Fruit fly (Drosophila melanogaster) whole organism, embryonic: Measurements from ENCODE around the gene CG46434.

ENCODE experiments used
- Asciz ChIP-seq: fragments of 200-800 bp; sonication (Bioruptor generic); optimal IDR thresholded peaks from 2 replicates; lab custom pipeline; 2017; ENCODE audit warnings: missing biosample characterization, mild to moderate bottlenecking, missing genetic modification characterization, missing genetic modification reagents
- CG1024 ChIP-seq: fragments of 200-800 bp; sonication (Bioruptor generic); IDR thresholded peaks from 2 replicates; pipeline ENCODE4 v1.3.6; 2022; ENCODE audit warnings: missing biosample characterization, missing genetic modification characterization
- CG10321 ChIP-seq: fragments of 200-800 bp; sonication (Bioruptor generic); IDR thresholded peaks from 2 replicates; pipeline ENCODE4 v1.3.6; 2022; ENCODE audit warnings: missing biosample characterization, missing genetic modification characterization
- CG11504 ChIP-seq: fragments of 200-800 bp; sonication (Bioruptor generic); optimal IDR thresholded peaks from 3 replicates; lab custom pipeline; 2019; ENCODE audit warnings: missing biosample characterization, mild to moderate bottlenecking, missing genetic modification characterization, moderate library complexity
- CG12071 ChIP-seq: fragments of 200-800 bp; sonication (Bioruptor generic); optimal IDR thresholded peaks from 3 replicates; lab custom pipeline; 2018; ENCODE audit warnings: missing biosample characterization, mild to moderate bottlenecking, missing genetic modification characterization
- CG12391 ChIP-seq: fragments of 200-800 bp; sonication (Bioruptor generic); optimal IDR thresholded peaks from 3 replicates; lab custom pipeline; 2018; ENCODE audit warnings: missing biosample characterization, mild to moderate bottlenecking, missing genetic modification characterization, moderate library complexity
- CG14050 ChIP-seq: fragments of 200-800 bp; sonication (Bioruptor generic); IDR thresholded peaks from 3 replicates; pipeline ENCODE4 v1.3.6; 2022; ENCODE audit warnings: missing biosample characterization, missing genetic modification characterization
- CG14667 ChIP-seq: fragments of 200-800 bp; sonication (Bioruptor generic); IDR thresholded peaks from 2 replicates; pipeline ENCODE4 v1.3.6; 2022; ENCODE audit warnings: missing biosample characterization, missing genetic modification characterization
- CG14860 ChIP-seq: fragments of 200-800 bp; sonication (Bioruptor generic); IDR thresholded peaks from 3 replicates; pipeline ENCODE4 v1.3.6; 2022; ENCODE audit warnings: missing biosample characterization, missing genetic modification characterization; ENCODE audit not compliant: partially characterized antibody
- CG15514 ChIP-seq: fragments of 200-800 bp; sonication (Bioruptor generic); optimal IDR thresholded peaks from 3 replicates; lab custom pipeline; 2017; ENCODE audit warnings: missing biosample characterization, missing genetic modification characterization, mild to moderate bottlenecking, moderate library complexity, missing genetic modification reagents
- CG16815 ChIP-seq: fragments of 200-800 bp; sonication (Bioruptor generic); optimal IDR thresholded peaks from 3 replicates; lab custom pipeline; 2017; ENCODE audit warnings: missing biosample characterization, mild to moderate bottlenecking, missing genetic modification characterization
- CG16863 ChIP-seq: fragments of 200-800 bp; sonication (Bioruptor generic); optimal IDR thresholded peaks from 3 replicates; lab custom pipeline; 2016; ENCODE audit warnings: missing biosample characterization, missing genetic modification characterization
- CG18262 ChIP-seq: fragments of 200-800 bp; optimal IDR thresholded peaks from 3 replicates; lab custom pipeline; 2019; ENCODE audit warnings: missing biosample characterization, mild to moderate bottlenecking, missing genetic modification characterization, moderate library complexity
- CG2678 ChIP-seq: fragments of 200-800 bp; sonication (Bioruptor generic); optimal IDR thresholded peaks from 3 replicates; lab custom pipeline; 2019; ENCODE audit warnings: missing biosample characterization, mild to moderate bottlenecking, missing genetic modification characterization, moderate library complexity
- CG31224 ChIP-seq: fragments of 200-800 bp; sonication (Bioruptor generic); IDR thresholded peaks from 2 replicates; pipeline ENCODE4 v1.3.6; 2022; ENCODE audit warnings: missing biosample characterization, missing genetic modification characterization
- CG32532 ChIP-seq: fragments of 200-800 bp; sonication (Bioruptor generic); IDR thresholded peaks from 2 replicates; pipeline ENCODE4 v1.3.6; 2022; ENCODE audit warnings: missing biosample characterization, missing genetic modification characterization
- CG5180 ChIP-seq: fragments of 200-800 bp; sonication (Bioruptor generic); optimal IDR thresholded peaks from 3 replicates; lab custom pipeline; 2017; ENCODE audit warnings: missing biosample characterization, missing genetic modification characterization, mild to moderate bottlenecking, moderate library complexity, missing genetic modification reagents
- CG6791 ChIP-seq: fragments of 200-800 bp; sonication (Bioruptor generic); IDR thresholded peaks from 3 replicates; pipeline ENCODE4 v1.3.6; 2022; ENCODE audit warnings: missing biosample characterization, missing genetic modification characterization; ENCODE audit not compliant: partially characterized antibody
- CG7372 ChIP-seq: fragments of 200-800 bp; sonication (Bioruptor generic); IDR thresholded peaks from 2 replicates; pipeline ENCODE4 v1.3.6; 2022; ENCODE audit warnings: missing biosample characterization, missing genetic modification characterization
- CG8944 ChIP-seq: fragments of 200-800 bp; sonication (Bioruptor generic); optimal IDR thresholded peaks from 3 replicates; lab custom pipeline; 2016; ENCODE audit warnings: missing biosample characterization, missing genetic modification characterization
- CG9215 ChIP-seq: fragments of 200-800 bp; sonication (Bioruptor generic); IDR thresholded peaks from 2 replicates; pipeline ENCODE4 v1.3.6; 2022; ENCODE audit warnings: missing biosample characterization, missing genetic modification characterization
- CG9797 ChIP-seq: fragments of 200-800 bp; sonication (Bioruptor generic); optimal IDR thresholded peaks from 3 replicates; lab custom pipeline; 2018; ENCODE audit warnings: missing biosample characterization, mild to moderate bottlenecking, missing genetic modification characterization
- D19B ChIP-seq: fragments of 200-800 bp; sonication (Bioruptor generic); optimal IDR thresholded peaks from 2 replicates; lab custom pipeline; 2017; ENCODE audit warnings: missing biosample characterization, mild to moderate bottlenecking, missing genetic modification characterization
- Dfd ChIP-seq, 2 experiments: fragments of >200 bp; optimal IDR thresholded peaks; 2 replicates each; lab custom pipeline; 2017; ENCODE audit warnings: missing biosample characterization in 2 of 2, missing genetic modification characterization in 2 of 2
- Dip2 ChIP-seq: fragments of 200-800 bp; sonication (Bioruptor generic); IDR thresholded peaks from 2 replicates; pipeline ENCODE4 v1.3.6; 2022; ENCODE audit warnings: missing biosample characterization, missing genetic modification characterization
- Hmr ChIP-seq: fragments of 200-800 bp; sonication (Bioruptor generic); optimal IDR thresholded peaks from 3 replicates; lab custom pipeline; 2017; ENCODE audit warnings: mild to moderate bottlenecking, missing biosample characterization, missing genetic modification reagents, missing genetic modification characterization
- Hr51 ChIP-seq, 2 experiments: fragments of 200-800 bp; sonication (Bioruptor generic); optimal IDR thresholded peaks; 2 replicates in 1 of 2; 3 replicates in 1 of 2; lab custom pipeline; 2016 to 2018; ENCODE audit warnings: missing biosample characterization in 2 of 2, missing genetic modification characterization in 2 of 2, mild to moderate bottlenecking in 1 of 2, moderate library complexity in 1 of 2
- Hr78 ChIP-seq, 2 experiments: fragments of 200-800 bp in 1 of 2; fragments of >200 bp in 1 of 2; sonication (Bioruptor generic) in 1 of 2; optimal IDR thresholded peaks; 2 replicates each; lab custom pipeline; 2017 to 2019; ENCODE audit warnings: missing biosample characterization in 2 of 2, missing genetic modification characterization in 2 of 2, mild to moderate bottlenecking in 1 of 2, moderate library complexity in 1 of 2
- Max ChIP-seq: fragments of 200-800 bp; sonication (Bioruptor generic); optimal IDR thresholded peaks from 2 replicates; lab custom pipeline; 2016; ENCODE audit warnings: missing biosample characterization, mild to moderate bottlenecking, missing genetic modification characterization
- Nf-YA ChIP-seq: fragments of 200-800 bp; sonication (Bioruptor generic); IDR thresholded peaks from 2 replicates; pipeline ENCODE4 v1.3.6; 2022; ENCODE audit warnings: missing biosample characterization, missing genetic modification characterization
- TFAM ChIP-seq: fragments of 200-800 bp; sonication (Bioruptor generic); optimal IDR thresholded peaks from 2 replicates; lab custom pipeline; 2017; ENCODE audit warnings: missing biosample characterization, missing genetic modification characterization, inconsistent platforms
- amos ChIP-seq: fragments of 200-800 bp; sonication (Bioruptor generic); IDR thresholded peaks from 2 replicates; pipeline ENCODE4 v1.3.6; 2022; ENCODE audit warnings: missing biosample characterization, missing genetic modification characterization; ENCODE audit not compliant: partially characterized antibody
- chm ChIP-seq: fragments of 200-800 bp; sonication (Bioruptor generic); IDR thresholded peaks from 2 replicates; pipeline ENCODE4 v1.3.6; 2022; ENCODE audit warnings: missing biosample characterization, missing genetic modification characterization
- cwo ChIP-seq: fragments of 200-800 bp; sonication (Bioruptor generic); optimal IDR thresholded peaks from 3 replicates; lab custom pipeline; 2017; ENCODE audit warnings: missing biosample characterization, missing genetic modification characterization, mild to moderate bottlenecking, moderate library complexity, missing genetic modification reagents
- dysf ChIP-seq: fragments of 200-800 bp; sonication (Bioruptor generic); IDR thresholded peaks from 3 replicates; pipeline ENCODE4 v1.3.6; 2022; ENCODE audit warnings: missing biosample characterization, missing genetic modification characterization
- ems ChIP-seq: fragments of 200-800 bp; sonication (Bioruptor generic); optimal IDR thresholded peaks from 3 replicates; lab custom pipeline; 2016; ENCODE audit warnings: missing biosample characterization, missing genetic modification characterization
- hbn ChIP-seq: fragments of 200-800 bp; sonication (Bioruptor generic); IDR thresholded peaks from 2 replicates; pipeline ENCODE4 v1.3.6; 2022; ENCODE audit warnings: missing biosample characterization, missing genetic modification characterization; ENCODE audit not compliant: partially characterized antibody
- jing ChIP-seq: fragments of 200-800 bp; sonication (Bioruptor generic); optimal IDR thresholded peaks from 2 replicates; lab custom pipeline; 2018; ENCODE audit warnings: missing biosample characterization, mild to moderate bottlenecking, missing genetic modification characterization
- jumu ChIP-seq: fragments of 200-800 bp; sonication (Bioruptor generic); optimal IDR thresholded peaks from 3 replicates; lab custom pipeline; 2016; ENCODE audit warnings: missing biosample characterization, missing genetic modification characterization
- kni ChIP-seq: fragments of 200-800 bp; sonication (Bioruptor generic); optimal IDR thresholded peaks from 3 replicates; lab custom pipeline; 2017; ENCODE audit warnings: mild to moderate bottlenecking, missing biosample characterization, missing genetic modification reagents, missing genetic modification characterization
- pb ChIP-seq: fragments of 200-800 bp; sonication (Bioruptor generic); optimal IDR thresholded peaks from 3 replicates; lab custom pipeline; 2016; ENCODE audit warnings: missing biosample characterization, missing genetic modification characterization
- pfk ChIP-seq: fragments of 200-800 bp; sonication (Bioruptor generic); optimal IDR thresholded peaks from 2 replicates; lab custom pipeline; 2018; ENCODE audit warnings: missing biosample characterization, mild to moderate bottlenecking, missing genetic modification characterization, moderate library complexity
- prd ChIP-seq, 3 experiments: fragments of >200 bp in 2 of 3; fragments of 200-800 bp in 1 of 3; sonication (Bioruptor generic) in 1 of 3; optimal IDR thresholded peaks in 2 of 3; IDR thresholded peaks in 1 of 3; 2 replicates in 2 of 3; 3 replicates in 1 of 3; pipeline versions ENCODE4 v1.3.6 to Lab custom; 2017 to 2022; ENCODE audit warnings: missing biosample characterization in 1 of 3, missing genetic modification characterization in 1 of 3
- sna ChIP-seq: fragments of 200-800 bp; sonication (Bioruptor generic); IDR thresholded peaks from 2 replicates; pipeline ENCODE4 v1.3.6; 2022; ENCODE audit warnings: missing biosample characterization, missing genetic modification characterization; ENCODE audit not compliant: partially characterized antibody
- sqz ChIP-seq: fragments of 200-800 bp; sonication (Bioruptor generic); optimal IDR thresholded peaks from 3 replicates; lab custom pipeline; 2018; ENCODE audit warnings: missing biosample characterization, mild to moderate bottlenecking, missing genetic modification characterization
- sr ChIP-seq: fragments of 200-800 bp; sonication (Bioruptor generic); IDR thresholded peaks from 3 replicates; pipeline ENCODE4 v1.3.6; 2022; ENCODE audit warnings: missing biosample characterization, missing genetic modification characterization
- usp ChIP-seq: fragments of >200 bp; optimal IDR thresholded peaks from 2 replicates; lab custom pipeline; 2017; ENCODE audit warnings: missing biosample characterization, missing genetic modification characterization
- wek ChIP-seq: fragments of 200-800 bp; sonication (Bioruptor generic); optimal IDR thresholded peaks from 3 replicates; lab custom pipeline; 2018; ENCODE audit warnings: missing biosample characterization, mild to moderate bottlenecking, missing genetic modification characterization, moderate library complexity

Gene CG46434

dm6 chr3L:19560695-19561246 is 16.8 kb upstream of the CG46434 start (continued):
- peak; percentile 96 for TF ChIP-seq CG2678 (tag; lab: Kevin White, UChicago)
- TF ChIP-seq wek (GFP tag; lab: Kevin White, UChicago): peak; percentile 76
- TF ChIP-seq CG11504 (tag; lab: Kevin White, UChicago): peak; percentile 94
- TF ChIP-seq CG14667 (GFP tag; lab: Robert Waterston, UW): peak; percentile 89
- peak; percentile 93 for TF ChIP-seq Asciz (GFP tag; lab: Kevin White, UChicago)
- TF ChIP-seq CG5180: peak; percentile 81
- TF ChIP-seq sr (GFP tag; lab: Robert Waterston, UW): peak; percentile 71; the same call in 2 of the 3 replicates
- no peak for TF ChIP-seq usp (GFP tag; lab: Kevin White, UChicago)
- TF ChIP-seq dysf (GFP tag; lab: Robert Waterston, UW): peak; percentile 96
- TF ChIP-seq Hmr (GFP tag; lab: Kevin White, UChicago): peak; percentile 93
- peak; percentile 86 for TF ChIP-seq CG15514 (GFP tag; lab: Kevin White, UChicago)
- no peak for TF ChIP-seq prd (optimal IDR thresholded peaks at IDR 0.05; lab: Kevin White, UChicago)
- TF ChIP-seq prd (GFP tag; IDR thresholded peaks at IDR 0.05; lab: Robert Waterston, UW): peak; percentile 99
- TF ChIP-seq CG8944: peak; percentile 89
- peak; percentile 92 for TF ChIP-seq ems (GFP tag; lab: Kevin White, UChicago)
- no peak for TF ChIP-seq hbn (GFP tag; lab: Robert Waterston, UW)
- TF ChIP-seq CG7372 (GFP tag; lab: Robert Waterston, UW): peak; percentile 90
- TF ChIP-seq amos (GFP tag; lab: Robert Waterston, UW): no peak
- TF ChIP-seq Nf-YA: peak; percentile 86
- peak; percentile 87 for TF ChIP-seq jing (GFP tag; lab: Kevin White, UChicago)
- TF ChIP-seq CG9215 (GFP tag; lab: Robert Waterston, UW): peak; percentile 87
- peak; percentile 70 for TF ChIP-seq TFAM (GFP tag; lab: Kevin White, UChicago)
- TF ChIP-seq pb (GFP tag; lab: Kevin White, UChicago): peak; percentile 83
- no peak for TF ChIP-seq CG6791 (GFP tag; lab: Robert Waterston, UW)
- peak; percentile 87 for TF ChIP-seq kni (GFP tag; lab: Kevin White, UChicago)
- TF ChIP-seq pfk (GFP tag; lab: Kevin White, UChicago): peak; percentile 61
- TF ChIP-seq CG31224 (GFP tag; lab: Robert Waterston, UW): peak; percentile 86
- peak; percentile 91 for TF ChIP-seq CG1024 (GFP tag; lab: Robert Waterston, UW)
- peak; percentile 43 for TF ChIP-seq CG9797
- no peak for TF ChIP-seq sna (GFP tag; lab: Robert Waterston, UW)
- TF ChIP-seq Max: peak; percentile 93
- TF ChIP-seq CG12391 (tag; lab: Kevin White, UChicago): peak; percentile 97
- TF ChIP-seq CG12071 (GFP tag; lab: Kevin White, UChicago): peak; percentile 87
- TF ChIP-seq cwo (GFP tag; lab: Kevin White, UChicago): peak; percentile 83
- peak; percentile 77 for TF ChIP-seq D19B (GFP tag; lab: Kevin White, UChicago)
- TF ChIP-seq CG14050 (GFP tag; lab: Robert Waterston, UW): peak; percentile 92
- no peak for TF ChIP-seq Dip2 (GFP tag; lab: Robert Waterston, UW)
- TF ChIP-seq Dfd (GFP tag; optimal IDR thresholded peaks at IDR 0.05; lab: Kevin White, UChicago): no peak
- TF ChIP-seq Hr51 (GFP tag; optimal IDR thresholded peaks at IDR 0.05; lab: Kevin White, UChicago): peak; percentile 94
- TF ChIP-seq CG14860: no peak
- peak; percentile 88 for TF ChIP-seq jumu (GFP tag; lab: Kevin White, UChicago)
- TF ChIP-seq chm (GFP tag; lab: Robert Waterston, UW): peak; percentile 97
- peak; percentile 95 for TF ChIP-seq CG16815
- peak in 1 of 2 experiments; percentile 78 for TF ChIP-seq Hr78 (GFP tag; optimal IDR thresholded peaks at IDR 0.05; lab: Kevin White, UChicago)
- peak; percentile 96 for TF ChIP-seq CG32532
- TF ChIP-seq CG16863: peak; percentile 86
- peak; percentile 93 for TF ChIP-seq sqz
- TF ChIP-seq CG10321 (GFP tag; lab: Robert Waterston, UW): peak; percentile 67; the same call in 1 of the 2 replicates
- peak; percentile 95 for TF ChIP-seq CG18262 (tag; lab: Kevin White, UChicago)
